Fruit fly (Drosophila melanogaster) whole organism, prepupa: ENCODE data around the gene CG32192.
A peak's percentile ranks its signal among the peaks of the same experiment; 100 is the strongest.

Experiments used
- Blimp-1 ChIP-seq: fragments of 200-800 bp; sonication (Bioruptor generic); optimal IDR thresholded peaks from 3 replicates; lab custom pipeline; 2017; ENCODE audit warnings: missing biosample characterization, missing genetic modification characterization, mild to moderate bottlenecking, moderate library complexity, missing genetic modification reagents
- CG10669 ChIP-seq: fragments of 200-800 bp; sonication (Bioruptor generic); optimal IDR thresholded peaks from 3 replicates; lab custom pipeline; 2018; ENCODE audit warnings: missing biosample characterization, mild to moderate bottlenecking, missing genetic modification characterization, moderate library complexity
- CG11762 ChIP-seq: fragments of 200-800 bp; sonication (Bioruptor generic); optimal IDR thresholded peaks from 3 replicates; lab custom pipeline; 2016; ENCODE audit warnings: missing biosample characterization, missing genetic modification characterization; ENCODE audit not compliant: insufficient read depth
- CG11902 ChIP-seq: fragments of 200-800 bp; sonication (Bioruptor generic); optimal IDR thresholded peaks from 3 replicates; lab custom pipeline; 2016; ENCODE audit warnings: missing biosample characterization, missing genetic modification characterization
- CG15336 ChIP-seq: fragments of 200-800 bp; sonication (Bioruptor generic); IDR thresholded peaks from 2 replicates; pipeline ENCODE4 v1.3.6; 2022; ENCODE audit warnings: missing biosample characterization, missing genetic modification characterization
- CG1621 ChIP-seq: fragments of 200-800 bp; sonication (Bioruptor generic); optimal IDR thresholded peaks from 3 replicates; lab custom pipeline; 2018; ENCODE audit warnings: missing biosample characterization, mild to moderate bottlenecking, missing genetic modification characterization
- CG16779 ChIP-seq: fragments of 200-800 bp; sonication (Bioruptor generic); optimal IDR thresholded peaks from 3 replicates; lab custom pipeline; 2017; ENCODE audit warnings: missing biosample characterization, mild to moderate bottlenecking, missing genetic modification characterization
- CG3032 ChIP-seq: fragments of 200-800 bp; optimal IDR thresholded peaks from 2 replicates; lab custom pipeline; 2019; ENCODE audit warnings: missing biosample characterization, mild to moderate bottlenecking, missing genetic modification characterization, moderate library complexity
- CG31627 ChIP-seq: fragments of 200-800 bp; sonication (Bioruptor generic); optimal IDR thresholded peaks from 3 replicates; lab custom pipeline; 2016; ENCODE audit warnings: missing biosample characterization, missing genetic modification characterization
- CG34406 ChIP-seq: fragments of 200-800 bp; sonication (Bioruptor generic); optimal IDR thresholded peaks from 3 replicates; lab custom pipeline; 2016; ENCODE audit warnings: missing biosample characterization, missing genetic modification characterization
- CG3919 ChIP-seq: fragments of 200-800 bp; sonication (Bioruptor generic); optimal IDR thresholded peaks from 3 replicates; lab custom pipeline; 2016; ENCODE audit warnings: missing biosample characterization, missing genetic modification characterization
- CG4318 ChIP-seq: fragments of 200-800 bp; sonication (Bioruptor generic); optimal IDR thresholded peaks from 3 replicates; lab custom pipeline; 2017; ENCODE audit warnings: missing biosample characterization, mild to moderate bottlenecking, missing genetic modification characterization
- CG6163 ChIP-seq: fragments of 200-800 bp; sonication (Bioruptor generic); IDR thresholded peaks from 3 replicates; pipeline ENCODE4 v1.3.6; 2022; ENCODE audit warnings: missing biosample characterization, missing genetic modification characterization
- CG6808 ChIP-seq: fragments of 200-800 bp; sonication (Bioruptor generic); optimal IDR thresholded peaks from 3 replicates; lab custom pipeline; 2017; ENCODE audit warnings: missing biosample characterization, missing genetic modification characterization, mild to moderate bottlenecking, moderate library complexity, missing genetic modification reagents
- CG6854 ChIP-seq: fragments of 200-800 bp; sonication (Bioruptor generic); optimal IDR thresholded peaks from 2 replicates; lab custom pipeline; 2017; ENCODE audit warnings: missing biosample characterization, mild to moderate bottlenecking, missing genetic modification characterization
- CG7368 ChIP-seq: fragments of 200-800 bp; sonication (Bioruptor generic); optimal IDR thresholded peaks from 3 replicates; lab custom pipeline; 2016; ENCODE audit warnings: missing biosample characterization, missing genetic modification characterization
- CG8119 ChIP-seq: fragments of 200-800 bp; sonication (Bioruptor generic); IDR thresholded peaks from 3 replicates; pipeline ENCODE4 v1.3.6; 2022; ENCODE audit warnings: missing biosample characterization, missing genetic modification characterization
- CG8319 ChIP-seq: fragments of 200-800 bp; sonication (Bioruptor generic); optimal IDR thresholded peaks from 3 replicates; lab custom pipeline; 2016; ENCODE audit warnings: missing biosample characterization, missing genetic modification characterization
- CG9139 ChIP-seq: fragments of 200-800 bp; sonication (Bioruptor generic); optimal IDR thresholded peaks from 3 replicates; lab custom pipeline; 2017; ENCODE audit warnings: missing biosample characterization, mild to moderate bottlenecking, missing genetic modification characterization
- Eip75B ChIP-seq: fragments of 200-800 bp; sonication (Bioruptor generic); optimal IDR thresholded peaks from 3 replicates; lab custom pipeline; 2016; ENCODE audit warnings: missing biosample characterization, missing genetic modification characterization
- Eip78C ChIP-seq: fragments of 200-800 bp; sonication (Bioruptor generic); peaks from one replicate; lab custom pipeline; 2016; ENCODE audit warnings: missing biosample characterization, missing genetic modification characterization
- Eip93F ChIP-seq: fragments of 200-800 bp; sonication (Bioruptor generic); optimal IDR thresholded peaks from 2 replicates; lab custom pipeline; 2016; ENCODE audit warnings: missing biosample characterization, mild to moderate bottlenecking, missing genetic modification characterization
- Ets21C ChIP-seq: fragments of 200-800 bp; sonication (Bioruptor generic); optimal IDR thresholded peaks from 3 replicates; lab custom pipeline; 2016; ENCODE audit warnings: missing biosample characterization, missing genetic modification characterization
- Ets96B ChIP-seq: fragments of 200-800 bp; optimal IDR thresholded peaks from 2 replicates; lab custom pipeline; 2019; ENCODE audit warnings: missing biosample characterization, mild to moderate bottlenecking, missing genetic modification characterization, moderate library complexity
- Gug ChIP-seq: fragments of 200-800 bp; sonication (Bioruptor generic); IDR thresholded peaks from 2 replicates; pipeline ENCODE4 v1.3.6; 2022; ENCODE audit warnings: missing biosample characterization, missing genetic modification characterization
- Hr38 ChIP-seq: sonication (Bioruptor generic); optimal IDR thresholded peaks from 2 replicates; lab custom pipeline; 2016; ENCODE audit warnings: missing biosample characterization, missing genetic modification characterization
- Hr39 ChIP-seq: fragments of 200-800 bp; sonication (Bioruptor generic); optimal IDR thresholded peaks from 2 replicates; lab custom pipeline; 2016; ENCODE audit warnings: missing biosample characterization, missing genetic modification characterization
- Hr4 ChIP-seq: fragments of 200-800 bp; sonication (Bioruptor generic); optimal IDR thresholded peaks from 3 replicates; lab custom pipeline; 2016; ENCODE audit warnings: missing biosample characterization, missing genetic modification characterization
- Lpt ChIP-seq: fragments of 200-800 bp; sonication (Bioruptor generic); optimal IDR thresholded peaks from 3 replicates; lab custom pipeline; 2016; ENCODE audit warnings: missing biosample characterization, missing genetic modification characterization
- Met ChIP-seq: fragments of 200-800 bp; sonication (Bioruptor generic); optimal IDR thresholded peaks from 3 replicates; lab custom pipeline; 2016; ENCODE audit warnings: missing biosample characterization, missing genetic modification characterization
- OdsH ChIP-seq: fragments of 200-800 bp; sonication (Bioruptor generic); optimal IDR thresholded peaks from 3 replicates; lab custom pipeline; 2016; ENCODE audit warnings: missing biosample characterization, missing genetic modification characterization
- Sox102F ChIP-seq: fragments of 200-800 bp; sonication (Bioruptor generic); optimal IDR thresholded peaks from 2 replicates; lab custom pipeline; 2016; ENCODE audit warnings: missing biosample characterization, mild to moderate bottlenecking, missing genetic modification characterization
- Sox14 ChIP-seq: fragments of 200-800 bp; sonication (Bioruptor generic); optimal IDR thresholded peaks from 3 replicates; lab custom pipeline; 2016; ENCODE audit warnings: missing biosample characterization, missing genetic modification characterization
- dac ChIP-seq: fragments of 200-800 bp; sonication (Bioruptor generic); optimal IDR thresholded peaks from 2 replicates; lab custom pipeline; 2017; ENCODE audit warnings: missing biosample characterization, mild to moderate bottlenecking, missing genetic modification characterization
- dsx ChIP-seq: fragments of 200-800 bp; optimal IDR thresholded peaks from 3 replicates; lab custom pipeline; 2019; ENCODE audit warnings: missing biosample characterization, mild to moderate bottlenecking, missing genetic modification characterization, moderate library complexity; ENCODE audit not compliant: poor library complexity, severe bottlenecking
- esn ChIP-seq: fragments of 200-800 bp; sonication (Bioruptor generic); optimal IDR thresholded peaks from 2 replicates; lab custom pipeline; 2016; ENCODE audit warnings: missing biosample characterization, mild to moderate bottlenecking, missing genetic modification characterization, moderate library complexity
- fd59A ChIP-seq: fragments of 200-800 bp; sonication (Bioruptor generic); optimal IDR thresholded peaks from 2 replicates; lab custom pipeline; 2017; ENCODE audit warnings: missing biosample characterization, mild to moderate bottlenecking, missing genetic modification characterization, missing genetic modification reagents
- fkh ChIP-seq: fragments of 200-800 bp; sonication (Bioruptor generic); optimal IDR thresholded peaks from 3 replicates; lab custom pipeline; 2017; ENCODE audit warnings: missing biosample characterization, mild to moderate bottlenecking, missing genetic modification characterization, moderate library complexity
- lz ChIP-seq: fragments of 200-800 bp; sonication (Bioruptor generic); optimal IDR thresholded peaks from 3 replicates; lab custom pipeline; 2016; ENCODE audit warnings: missing biosample characterization, missing genetic modification characterization
- net ChIP-seq: fragments of 200-800 bp; sonication (Bioruptor generic); optimal IDR thresholded peaks from 3 replicates; lab custom pipeline; 2016; ENCODE audit warnings: missing biosample characterization, missing genetic modification characterization
- salr ChIP-seq, 2 experiments: fragments of 200-800 bp; sonication (Bioruptor generic); optimal IDR thresholded peaks; 3 replicates each; lab custom pipeline; 2016 to 2018; ENCODE audit warnings: missing biosample characterization in 2 of 2, missing genetic modification characterization in 2 of 2, mild to moderate bottlenecking in 1 of 2
- spab ChIP-seq: fragments of 200-800 bp; sonication (Bioruptor generic); optimal IDR thresholded peaks from 2 replicates; lab custom pipeline; 2017; ENCODE audit warnings: missing biosample characterization, mild to moderate bottlenecking, missing genetic modification characterization, missing genetic modification reagents
- ss ChIP-seq, 2 experiments: fragments of 200-800 bp; sonication (Bioruptor generic); optimal IDR thresholded peaks; 2 replicates in 1 of 2; 3 replicates in 1 of 2; lab custom pipeline; 2017 to 2018; ENCODE audit warnings: mild to moderate bottlenecking in 2 of 2, missing biosample characterization in 2 of 2, missing genetic modification characterization in 2 of 2, moderate library complexity in 1 of 2
- svp ChIP-seq: fragments of 200-800 bp; sonication (Bioruptor generic); peaks from one replicate; lab custom pipeline; 2016; ENCODE audit warnings: missing biosample characterization, missing genetic modification characterization
- vri ChIP-seq: fragments of 200-800 bp; sonication (Bioruptor generic); optimal IDR thresholded peaks from 3 replicates; lab custom pipeline; 2016; ENCODE audit warnings: missing biosample characterization, mild to moderate bottlenecking, missing genetic modification characterization

The CG32192 gene

dm6 chr3L:18025907-18026306, 14.2 kb upstream of the CG32192 start (continued):
- TF ChIP-seq esn (GFP tag; lab: Kevin White, UChicago) (peak; percentile 8), Met (GFP tag; lab: Kevin White, UChicago) (no peak), CG1621 (tag; lab: Kevin White, UChicago) (no peak), Hr39 (GFP tag; lab: Kevin White, UChicago) (no peak), Blimp-1 (GFP tag; lab: Kevin White, UChicago) (no peak), OdsH (no peak), fkh (GFP tag; lab: Kevin White, UChicago) (no peak), CG3032 (tag; lab: Kevin White, UChicago) (no peak), CG6163 (GFP tag; lab: Robert Waterston, UW) (peak; percentile 74; the same call in 2 of the 3 replicates), CG8319 (no peak), CG16779 (tag; lab: Kevin White, UChicago) (no peak), CG15336 (GFP tag; lab: Robert Waterston, UW) (no peak), fd59A (GFP tag; lab: Kevin White, UChicago) (no peak), net (GFP tag; lab: Kevin White, UChicago) (peak; percentile 33), Hr4 (GFP tag; lab: Kevin White, UChicago) (no peak), Ets96B (tag; lab: Kevin White, UChicago) (no peak), Eip78C (no peak), Hr38 (no peak), CG31627 (no peak), Ets21C (GFP tag; lab: Kevin White, UChicago) (no peak), CG9139 (GFP tag; lab: Kevin White, UChicago) (no peak), CG11902 (GFP tag; lab: Kevin White, UChicago) (no peak), salr (GFP tag; optimal IDR thresholded peaks at IDR 0.05; lab: Kevin White, UChicago) (no peak), vri (GFP tag; lab: Kevin White, UChicago) (peak; percentile 41), Eip75B (GFP tag; lab: Kevin White, UChicago) (no peak), ss (GFP tag; optimal IDR thresholded peaks at IDR 0.05; lab: Kevin White, UChicago) (no peak), Gug (GFP tag; lab: Robert Waterston, UW) (no peak), CG3919 (GFP tag; lab: Kevin White, UChicago) (no peak)

- TF ChIP-seq spab (no peak), dac (GFP tag; lab: Kevin White, UChicago) (no peak), CG7368 (GFP tag; lab: Kevin White, UChicago) (no peak), Blimp-1 (GFP tag; lab: Kevin White, UChicago) (no peak), Ets21C (GFP tag; lab: Kevin White, UChicago) (no peak), fkh (GFP tag; lab: Kevin White, UChicago) (peak; percentile 99), CG6854 (GFP tag; lab: Kevin White, UChicago) (no peak), CG16779 (tag; lab: Kevin White, UChicago) (no peak), CG8119 (no peak), net (GFP tag; lab: Kevin White, UChicago) (no peak), esn (GFP tag; lab: Kevin White, UChicago) (peak; percentile 22), Hr39 (GFP tag; lab: Kevin White, UChicago) (peak; percentile 32), vri (GFP tag; lab: Kevin White, UChicago) (peak; percentile 86), CG10669 (no peak), CG4318 (GFP tag; lab: Kevin White, UChicago) (no peak), CG1621 (tag; lab: Kevin White, UChicago) (peak; percentile 7), CG6808 (GFP tag; lab: Kevin White, UChicago) (no peak), ss (GFP tag; optimal IDR thresholded peaks at IDR 0.05; lab: Kevin White, UChicago) (peak in 1 of 2 experiments; percentile 47), Sox14 (GFP tag; lab: Kevin White, UChicago) (peak; percentile 73), lz (GFP tag; lab: Kevin White, UChicago) (no peak), Eip75B (GFP tag; lab: Kevin White, UChicago) (peak; percentile 89), CG11762 (GFP tag; lab: Kevin White, UChicago) (no peak), Sox102F (peak; percentile 4), CG3919 (GFP tag; lab: Kevin White, UChicago) (peak; percentile 37), Eip78C (peak; percentile 73), dsx (GFP tag; lab: Kevin White, UChicago) (peak; percentile 29), CG8319 (no peak), svp (GFP tag; lab: Kevin White, UChicago) (peak; percentile 68), Eip93F (GFP tag; lab: Kevin White, UChicago) (no peak), CG34406 (GFP tag; lab: Kevin White, UChicago) (no peak), Lpt (GFP tag; lab: Kevin White, UChicago) (peak; percentile 1), CG6163 (GFP tag; lab: Robert Waterston, UW) (0 out of 3 replicates have a peak, but pooled peaks have one; percentile 16)
Measured at dm6 chr3L:18029546-18030300, 10.4 kb upstream of the CG32192 start.
